Fruit fly (Drosophila melanogaster): Measurements from ENCODE around the gene CG1806.

The CG1806 gene

DNA sequence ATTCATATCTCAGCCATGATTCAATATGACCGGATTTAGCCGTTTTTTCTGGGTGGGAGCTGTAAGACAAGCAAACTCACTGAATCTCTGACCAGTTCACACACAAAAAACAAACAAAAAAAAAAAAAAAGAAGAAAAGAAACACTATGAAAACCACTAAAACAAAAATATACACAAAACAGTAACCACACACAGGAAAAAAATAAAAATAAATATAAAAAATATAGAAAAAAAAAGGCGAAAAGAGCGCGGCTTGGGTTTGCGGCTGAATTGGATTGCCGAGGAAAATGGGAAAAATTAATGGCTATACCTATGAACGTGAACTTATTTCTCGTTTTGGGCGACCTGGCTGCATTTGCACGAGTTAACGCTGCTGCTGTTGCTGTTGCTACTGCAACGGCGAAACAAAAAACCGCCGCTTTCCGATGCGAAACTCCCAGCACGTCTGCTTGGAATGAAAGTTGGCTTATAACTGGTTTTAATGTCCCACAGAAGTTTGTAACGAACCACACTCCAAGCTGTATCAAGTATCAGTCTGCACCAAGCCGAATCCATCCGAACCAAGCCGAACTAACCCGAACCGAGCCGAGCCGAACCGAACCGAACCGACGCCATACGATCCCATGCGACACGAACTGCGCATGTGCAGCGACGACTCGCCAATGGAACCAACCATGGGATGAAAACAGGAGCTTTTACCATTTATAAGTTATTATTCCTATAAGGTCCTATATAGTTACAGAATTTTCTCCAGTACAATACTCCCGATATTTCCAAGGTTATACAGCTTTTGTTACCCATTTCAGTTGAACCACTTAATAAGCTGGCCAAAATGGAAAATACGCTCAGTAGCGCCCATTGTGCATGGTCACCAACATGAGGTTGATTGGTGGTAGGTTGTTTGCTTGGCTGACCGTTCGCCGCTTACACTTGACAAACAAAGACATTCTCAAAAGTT lies 3.3 kb upstream of the CG1806 start, which contains the start of gene fw (continued):
- TF ChIP-seq CG12391 (tag; optimal IDR thresholded peaks at IDR 0.05) (peak; percentile 41), CG18599 (GFP tag; optimal IDR thresholded peaks at IDR 0.05) (peak; percentile 45), CG3281 (GFP tag; optimal IDR thresholded peaks at IDR 0.05) (no peak), vvl (GFP tag; IDR thresholded peaks at IDR 0.05) (peak; percentile 65; the same call in 1 of the 2 replicates), CG8924 (tag; optimal IDR thresholded peaks at IDR 0.05) (no peak), Deaf1 (tag; optimal IDR thresholded peaks at IDR 0.05) (peak; percentile 99), Fer1 (GFP tag; optimal IDR thresholded peaks at IDR 0.05) (peak; percentile 14), ase (GFP tag; IDR thresholded peaks at IDR 0.05) (peak; percentile 55; the same call in 1 of the 3 replicates), pnt (GFP tag; optimal IDR thresholded peaks at IDR 0.05) (no peak), CG12659 (GFP tag; optimal IDR thresholded peaks at IDR 0.05) (no peak), Dip3 (GFP tag; optimal IDR thresholded peaks at IDR 0.05) (no peak), cwo (GFP tag; optimal IDR thresholded peaks at IDR 0.05) (peak; percentile 16), CG6272 (GFP tag; IDR thresholded peaks at IDR 0.05) (0 out of 2 replicates have a peak, but pooled peaks have one; percentile 21), luna (GFP tag; optimal IDR thresholded peaks at IDR 0.05) (no peak), Ravus (GFP tag; IDR thresholded peaks at IDR 0.05) (no peak), CG2712 (tag; optimal IDR thresholded peaks at IDR 0.05) (peak; percentile 25), CG14050 (GFP tag; IDR thresholded peaks at IDR 0.05) (0 out of 3 replicates have a peak, but pooled peaks have one; percentile 24), Stat92E (GFP tag; optimal IDR thresholded peaks at IDR 0.05) (no peak), zf30C (GFP tag; optimal IDR thresholded peaks at IDR 0.05) (no peak), lilli (GFP tag; optimal IDR thresholded peaks at IDR 0.05) (peak; percentile 51), prd (optimal IDR thresholded peaks at IDR 0.05) (no peak), prd (GFP tag; IDR thresholded peaks at IDR 0.05) (peak; percentile 47; the same call in 1 of the 3 replicates), inv (GFP tag; IDR thresholded peaks at IDR 0.05; ENCODE audit: partially characterized antibody) (no peak), H2.0 (GFP tag; IDR thresholded peaks at IDR 0.05) (peak; percentile 46), CG12219 (GFP tag; optimal IDR thresholded peaks at IDR 0.05) (peak; percentile 17), hbn (GFP tag; IDR thresholded peaks at IDR 0.05; ENCODE audit: partially characterized antibody) (no peak), row (GFP tag; IDR thresholded peaks at IDR 0.05) (peak; percentile 52), Ets97D (GFP tag; optimal IDR thresholded peaks at IDR 0.05) (no peak), CG17328 (GFP tag; IDR thresholded peaks at IDR 0.05) (0 out of 2 replicates have a peak, but pooled peaks have one; percentile 21), ATbp (GFP tag; optimal IDR thresholded peaks at IDR 0.05) (peak; percentile 46), ttk (GFP tag; IDR thresholded peaks at IDR 0.05) (no peak), Oaz (GFP tag; IDR thresholded peaks at IDR 0.05) (no peak), Myb (GFP tag; optimal IDR thresholded peaks at IDR 0.05) (no peak), fd96Cb (tag; optimal IDR thresholded peaks at IDR 0.05) (peak; percentile 9), abd-A (tag; optimal IDR thresholded peaks at IDR 0.05) (no peak), tup (GFP tag; optimal IDR thresholded peaks at IDR 0.05) (no peak), zfh2 (GFP tag; optimal IDR thresholded peaks at IDR 0.05) (peak; percentile 19), CG17385 (GFP tag; optimal IDR thresholded peaks at IDR 0.05) (no peak), amos (GFP tag; IDR thresholded peaks at IDR 0.05; ENCODE audit: partially characterized antibody) (no peak), Hr3 (GFP tag; optimal IDR thresholded peaks at IDR 0.05) (peak; percentile 7), Blimp-1 (GFP tag; optimal IDR thresholded peaks at IDR 0.05) (peak; percentile 14), esg (GFP tag; conservative IDR thresholded peaks at IDR 0.05) (peak; percentile 31; the same call in 1 of the 2 replicates), CG9609 (GFP tag; optimal IDR thresholded peaks at IDR 0.05) (no peak), CG7987 (GFP tag; optimal IDR thresholded peaks at IDR 0.05) (no peak), ken (GFP tag; IDR thresholded peaks at IDR 0.05) (0 out of 3 replicates have a peak, but pooled peaks have one; percentile 31), CG7372 (GFP tag; IDR thresholded peaks at IDR 0.05) (no peak), CG13296 (GFP tag; optimal IDR thresholded peaks at IDR 0.05) (no peak), E2f2 (GFP tag; IDR thresholded peaks at IDR 0.05) (peak; percentile 29; the same call in 1 of the 2 replicates)
